Worm (Caenorhabditis elegans): ENCODE measurements around the gene exp-1.

The exp-1 gene

DNA sequence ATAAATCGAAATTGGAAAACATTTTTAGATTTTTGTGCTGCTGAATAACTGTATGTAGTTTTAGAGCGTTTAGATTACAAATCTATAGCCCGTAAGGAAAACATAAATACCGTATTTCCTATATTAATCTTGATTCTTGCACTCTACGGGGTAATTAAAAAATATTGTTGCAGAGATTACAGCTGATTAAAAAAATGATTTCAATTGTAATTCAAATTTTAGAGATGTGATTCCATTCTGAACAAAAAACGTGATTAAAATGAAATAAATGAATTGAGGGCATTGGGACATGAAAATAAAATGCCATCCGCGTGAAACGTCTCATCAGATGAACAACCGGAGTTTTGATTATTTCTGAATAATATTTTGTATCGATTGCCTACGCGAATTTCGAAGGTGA, 31.6 kb upstream of the exp-1 start, which contains the start of gene cpb-2:
Gene cpb-2 (plus strand): TSS at position 301 of the 400 bp plus-strand sequence.
- no peak for TF ChIP-seq hnd-1 (tag; optimal IDR thresholded peaks at IDR 0.05)
- no peak for TF ChIP-seq pes-1 (GFP tag; IDR thresholded peaks at IDR 0.05)
- no peak for TF ChIP-seq hmbx-1 (tag; optimal IDR thresholded peaks at IDR 0.05)
- no peak for TF ChIP-seq tbx-11 (GFP tag; IDR thresholded peaks at IDR 0.05)
- TF ChIP-seq flt-1 (GFP tag; IDR thresholded peaks at IDR 0.05) = no peak
- TF ChIP-seq tbx-37 (GFP tag; conservative IDR thresholded peaks at IDR 0.05) = no peak
- no peak for TF ChIP-seq B0310.2 (tag; optimal IDR thresholded peaks at IDR 0.05)
- TF ChIP-seq ceh-36 (tag; optimal IDR thresholded peaks at IDR 0.05) = no peak
- no peak for TF ChIP-seq F13C5.2 (tag; optimal IDR thresholded peaks at IDR 0.05)
- no peak for TF ChIP-seq ceh-13 (GFP tag; optimal IDR thresholded peaks at IDR 0.05)
- TF ChIP-seq hmg-4 (GFP tag; optimal IDR thresholded peaks at IDR 0.05) = no peak
- TF ChIP-seq scrt-1 (GFP tag; IDR thresholded peaks at IDR 0.05) = no peak
- TF ChIP-seq ama-1 (optimal IDR thresholded peaks at IDR 0.05) = no peak
- no peak for TF ChIP-seq sea-1 (GFP tag; conservative IDR thresholded peaks at IDR 0.05)
- TF ChIP-seq tra-4 (tag; optimal IDR thresholded peaks at IDR 0.05) = no peak
- TF ChIP-seq ets-7 (tag; optimal IDR thresholded peaks at IDR 0.05) = no peak
- no peak for TF ChIP-seq aly-1 (tag; optimal IDR thresholded peaks at IDR 0.05)

ce11 chrII:6191293-6191692, 30.4 kb upstream of the exp-1 start, which contains the start of gene fkh-8:
TSS of gene fkh-8 (minus strand) at chrII:6191393.
- TF ChIP-seq ets-7 (tag; optimal IDR thresholded peaks at IDR 0.05) = no peak
- no peak for TF ChIP-seq hmg-4 (GFP tag; optimal IDR thresholded peaks at IDR 0.05)
- no peak for TF ChIP-seq sea-1 (GFP tag; conservative IDR thresholded peaks at IDR 0.05)
- TF ChIP-seq tbx-37 (GFP tag; conservative IDR thresholded peaks at IDR 0.05) = no peak
- no peak for TF ChIP-seq aly-1 (tag; optimal IDR thresholded peaks at IDR 0.05)
- no peak for TF ChIP-seq scrt-1 (GFP tag; IDR thresholded peaks at IDR 0.05)
- TF ChIP-seq pes-1 (GFP tag; IDR thresholded peaks at IDR 0.05) = no peak
- TF ChIP-seq hmbx-1 (tag; optimal IDR thresholded peaks at IDR 0.05) = no peak
- TF ChIP-seq ceh-13 (GFP tag; optimal IDR thresholded peaks at IDR 0.05) = no peak
- TF ChIP-seq tra-4 (tag; optimal IDR thresholded peaks at IDR 0.05) = no peak
- no peak for TF ChIP-seq ceh-36 (tag; optimal IDR thresholded peaks at IDR 0.05)
- no peak for TF ChIP-seq ama-1 (optimal IDR thresholded peaks at IDR 0.05)
- no peak for TF ChIP-seq flt-1 (GFP tag; IDR thresholded peaks at IDR 0.05)
- TF ChIP-seq B0310.2 (tag; optimal IDR thresholded peaks at IDR 0.05) = no peak
- TF ChIP-seq F13C5.2 (tag; optimal IDR thresholded peaks at IDR 0.05) = no peak
- TF ChIP-seq tbx-11 (GFP tag; IDR thresholded peaks at IDR 0.05) = no peak

DNA sequence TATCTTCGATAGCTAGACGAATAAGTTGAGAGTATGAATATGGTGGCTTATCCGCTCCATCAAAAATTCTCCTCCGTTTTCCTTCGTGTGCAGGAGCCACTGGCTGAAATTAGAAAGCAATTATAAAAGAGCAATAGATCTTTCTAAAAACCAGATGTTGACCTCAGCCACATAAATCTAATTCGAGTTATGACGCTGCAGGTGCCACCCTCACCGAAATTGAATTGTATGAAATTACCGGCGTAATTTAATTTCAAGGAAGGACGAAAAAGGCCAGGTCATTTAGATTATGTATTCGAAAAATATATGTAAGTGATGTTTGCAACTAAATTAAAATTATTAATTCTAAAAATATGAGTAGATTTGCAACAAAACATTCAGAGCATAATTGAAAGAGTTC, 29.9 kb upstream of the exp-1 start:
- TF ChIP-seq tra-4 (tag; optimal IDR thresholded peaks at IDR 0.05) = no peak
- TF ChIP-seq tbx-11 (GFP tag; IDR thresholded peaks at IDR 0.05) = no peak
- TF ChIP-seq scrt-1 (GFP tag; IDR thresholded peaks at IDR 0.05) = no peak
- TF ChIP-seq B0310.2 (tag; optimal IDR thresholded peaks at IDR 0.05) = no peak
- no peak for TF ChIP-seq tbx-37 (GFP tag; conservative IDR thresholded peaks at IDR 0.05)

ce11 chrII:6181337-6181736, 20.4 kb upstream of the exp-1 start:
- TF ChIP-seq tbx-37 (GFP tag; conservative IDR thresholded peaks at IDR 0.05) (no peak), ceh-13 (GFP tag; optimal IDR thresholded peaks at IDR 0.05) (no peak), tbx-11 (GFP tag; IDR thresholded peaks at IDR 0.05) (no peak), flt-1 (GFP tag; IDR thresholded peaks at IDR 0.05) (no peak), ets-7 (tag; optimal IDR thresholded peaks at IDR 0.05) (no peak), sea-1 (GFP tag; conservative IDR thresholded peaks at IDR 0.05) (no peak), hnd-1 (tag; optimal IDR thresholded peaks at IDR 0.05) (no peak), ceh-36 (tag; optimal IDR thresholded peaks at IDR 0.05) (no peak), aly-1 (tag; optimal IDR thresholded peaks at IDR 0.05) (no peak), tra-4 (tag; optimal IDR thresholded peaks at IDR 0.05) (no peak)

ce11 chrII:6180552-6180951, 19.7 kb upstream of the exp-1 start:
- TF ChIP-seq scrt-1 (GFP tag; IDR thresholded peaks at IDR 0.05) (no peak), tbx-11 (GFP tag; IDR thresholded peaks at IDR 0.05) (no peak)

DNA sequence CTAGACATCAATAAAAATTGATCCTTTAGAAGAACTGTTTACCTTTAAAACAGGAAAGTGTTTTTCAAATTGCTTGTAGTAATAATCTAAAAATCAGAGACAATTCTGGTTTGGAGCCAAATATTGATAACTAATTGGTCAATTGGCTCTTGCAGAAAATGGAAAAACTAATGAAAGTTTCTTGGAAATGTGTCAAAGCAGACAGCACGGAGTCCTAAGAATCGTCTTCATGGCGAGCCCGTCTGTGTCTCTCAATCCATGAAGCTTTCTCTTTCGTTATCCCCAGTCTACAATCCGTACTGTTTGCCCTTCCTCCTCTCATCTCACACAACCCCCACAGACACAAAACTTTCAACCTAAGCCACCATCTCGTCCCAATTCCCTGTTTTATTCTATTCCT, 18.6 kb upstream of the exp-1 start, which contains the start of gene F40H3.1:
Gene F40H3.1 (plus strand): TSS at position 301 of the 400 bp plus-strand sequence.
- TF ChIP-seq tbx-37 (GFP tag; conservative IDR thresholded peaks at IDR 0.05) (no peak), ceh-13 (GFP tag; optimal IDR thresholded peaks at IDR 0.05) (no peak), ceh-36 (tag; optimal IDR thresholded peaks at IDR 0.05) (no peak), hnd-1 (tag; optimal IDR thresholded peaks at IDR 0.05) (no peak), aly-1 (tag; optimal IDR thresholded peaks at IDR 0.05) (no peak), pes-1 (GFP tag; IDR thresholded peaks at IDR 0.05) (no peak), B0310.2 (tag; optimal IDR thresholded peaks at IDR 0.05) (no peak), scrt-1 (GFP tag; IDR thresholded peaks at IDR 0.05) (no peak), hmbx-1 (tag; optimal IDR thresholded peaks at IDR 0.05) (no peak), sea-1 (GFP tag; conservative IDR thresholded peaks at IDR 0.05) (no peak)

ce11 chrII:6178743-6179129, 17.8 kb upstream of the exp-1 start:
- TF ChIP-seq ceh-36 (tag; optimal IDR thresholded peaks at IDR 0.05) (no peak), scrt-1 (GFP tag; IDR thresholded peaks at IDR 0.05) (no peak), aly-1 (tag; optimal IDR thresholded peaks at IDR 0.05) (no peak), F13C5.2 (tag; optimal IDR thresholded peaks at IDR 0.05) (no peak), ceh-13 (GFP tag; optimal IDR thresholded peaks at IDR 0.05) (no peak), hnd-1 (tag; optimal IDR thresholded peaks at IDR 0.05) (no peak), sea-1 (GFP tag; conservative IDR thresholded peaks at IDR 0.05) (no peak), ama-1 (optimal IDR thresholded peaks at IDR 0.05) (no peak), hmg-4 (GFP tag; optimal IDR thresholded peaks at IDR 0.05) (no peak)

DNA sequence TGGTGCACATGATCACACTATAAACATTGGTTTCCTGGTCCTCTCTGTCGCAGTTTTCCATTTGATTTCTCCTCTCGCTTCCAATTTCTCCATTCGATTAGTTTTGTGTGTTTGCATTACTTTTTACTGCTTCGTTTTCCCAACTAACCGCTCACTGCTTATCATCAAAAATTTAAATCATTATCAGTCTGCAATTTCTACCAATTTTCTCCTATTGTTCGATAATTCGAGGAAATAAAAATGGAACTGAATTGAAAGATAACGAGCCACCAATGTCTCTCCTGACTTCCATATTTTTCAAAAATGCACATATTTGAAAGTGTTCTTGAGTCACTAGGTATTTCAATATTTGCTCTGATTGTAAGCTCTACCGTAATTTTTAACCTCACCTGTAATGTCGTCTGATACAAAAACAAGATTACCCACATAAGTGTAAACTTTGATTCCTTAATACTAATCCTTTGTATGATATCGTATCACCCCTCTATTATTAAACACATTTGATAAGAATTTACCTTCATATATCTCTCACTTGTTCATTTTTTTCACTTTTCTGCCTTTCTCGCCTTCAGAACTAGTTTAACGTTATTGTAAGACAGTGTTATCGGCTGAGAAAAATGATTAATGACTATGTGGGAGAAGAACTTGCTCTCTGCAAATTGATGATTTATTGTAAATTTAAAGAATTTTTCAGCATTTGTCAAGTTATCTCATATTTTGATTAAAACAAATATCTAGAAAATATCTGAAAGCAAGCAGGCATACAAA, 17.3 kb upstream of the exp-1 start:
- no peak for TF ChIP-seq B0310.2 (tag; optimal IDR thresholded peaks at IDR 0.05)
- TF ChIP-seq ets-7 (tag; optimal IDR thresholded peaks at IDR 0.05) = no peak
- no peak for TF ChIP-seq hmg-4 (GFP tag; optimal IDR thresholded peaks at IDR 0.05)
- TF ChIP-seq sea-1 (GFP tag; conservative IDR thresholded peaks at IDR 0.05) = no peak
- no peak for TF ChIP-seq ceh-36 (tag; optimal IDR thresholded peaks at IDR 0.05)
- TF ChIP-seq tbx-37 (GFP tag; conservative IDR thresholded peaks at IDR 0.05) = no peak
